Fruit fly (Drosophila melanogaster) whole organism, embryonic: Measurements from ENCODE around the gene kirre.

Experiments
- Bgb ChIP-seq: fragments of 200-800 bp; sonication (Bioruptor generic); IDR thresholded peaks from 2 replicates; pipeline ENCODE4 v1.3.6; 2022; ENCODE audit warnings: missing biosample characterization, missing genetic modification characterization; ENCODE audit not compliant: partially characterized antibody
- CG12744 ChIP-seq: fragments of 200-800 bp; sonication (Bioruptor generic); optimal IDR thresholded peaks from 2 replicates; lab custom pipeline; 2016; ENCODE audit warnings: missing biosample characterization, missing genetic modification characterization
- CG13287 ChIP-seq: fragments of 200-800 bp; sonication (Bioruptor generic); IDR thresholded peaks from 2 replicates; pipeline ENCODE4 v1.3.6; 2022; ENCODE audit warnings: missing biosample characterization, missing genetic modification characterization; ENCODE audit not compliant: partially characterized antibody
- CG13894 ChIP-seq: fragments of 200-800 bp; sonication (Bioruptor generic); optimal IDR thresholded peaks from 3 replicates; lab custom pipeline; 2018; ENCODE audit warnings: missing biosample characterization, mild to moderate bottlenecking, missing genetic modification characterization, moderate library complexity
- CG14667 ChIP-seq: fragments of 200-800 bp; sonication (Bioruptor generic); IDR thresholded peaks from 2 replicates; pipeline ENCODE4 v1.3.6; 2022; ENCODE audit warnings: missing biosample characterization, missing genetic modification characterization
- CG16813 ChIP-seq: fragments of 200-800 bp; sonication (Bioruptor generic); IDR thresholded peaks from 3 replicates; pipeline ENCODE4 v1.3.6; 2022; ENCODE audit warnings: missing biosample characterization, missing genetic modification characterization; ENCODE audit not compliant: partially characterized antibody
- CG17612 ChIP-seq: fragments of 200-800 bp; sonication (Bioruptor generic); IDR thresholded peaks from 2 replicates; pipeline ENCODE4 v1.3.6; 2022; ENCODE audit warnings: missing biosample characterization, missing genetic modification characterization
- CG17829 ChIP-seq: fragments of 200-800 bp; optimal IDR thresholded peaks from 2 replicates; lab custom pipeline; 2019; ENCODE audit warnings: missing biosample characterization, mild to moderate bottlenecking, missing genetic modification characterization, moderate library complexity
- CG18476 ChIP-seq: fragments of 200-800 bp; sonication (Bioruptor generic); optimal IDR thresholded peaks from 2 replicates; lab custom pipeline; 2016; ENCODE audit warnings: missing biosample characterization, mild to moderate bottlenecking, missing genetic modification characterization
- CG2199 ChIP-seq: fragments of 200-800 bp; sonication (Bioruptor generic); IDR thresholded peaks from 3 replicates; pipeline ENCODE4 v1.3.6; 2022; ENCODE audit warnings: missing biosample characterization, missing genetic modification characterization
- CG33213 ChIP-seq: fragments of 200-800 bp; sonication (Bioruptor generic); optimal IDR thresholded peaks from 3 replicates; lab custom pipeline; 2016; ENCODE audit warnings: missing biosample characterization, missing genetic modification characterization
- CG34224 ChIP-seq: fragments of 200-800 bp; sonication (Bioruptor generic); IDR thresholded peaks from 3 replicates; pipeline ENCODE4 v1.3.6; 2022; ENCODE audit warnings: missing biosample characterization, missing genetic modification characterization; ENCODE audit not compliant: partially characterized antibody
- CG42726 ChIP-seq: fragments of 200-800 bp; sonication (Bioruptor generic); IDR thresholded peaks from 2 replicates; pipeline ENCODE4 v1.3.6; 2022; ENCODE audit warnings: missing biosample characterization, missing genetic modification characterization; ENCODE audit not compliant: partially characterized antibody
- CG4854 ChIP-seq: fragments of 200-800 bp; sonication (Bioruptor generic); optimal IDR thresholded peaks from 2 replicates; lab custom pipeline; 2016; ENCODE audit warnings: missing biosample characterization, missing genetic modification characterization, inconsistent platforms
- CrebB ChIP-seq: fragments of 200-800 bp; sonication (Bioruptor generic); optimal IDR thresholded peaks from 3 replicates; lab custom pipeline; 2018; ENCODE audit warnings: missing biosample characterization, mild to moderate bottlenecking, missing genetic modification characterization
- Dfd ChIP-seq, 2 experiments: fragments of >200 bp; optimal IDR thresholded peaks; 2 replicates each; lab custom pipeline; 2017; ENCODE audit warnings: missing biosample characterization in 2 of 2, missing genetic modification characterization in 2 of 2
- Dip2 ChIP-seq: fragments of 200-800 bp; sonication (Bioruptor generic); IDR thresholded peaks from 2 replicates; pipeline ENCODE4 v1.3.6; 2022; ENCODE audit warnings: missing biosample characterization, missing genetic modification characterization
- Dll ChIP-seq: fragments of 200-800 bp; sonication (Bioruptor generic); IDR thresholded peaks from 4 replicates; pipeline ENCODE4 v1.3.6; 2022; ENCODE audit warnings: missing biosample characterization, missing genetic modification characterization; ENCODE audit not compliant: partially characterized antibody
- Dref ChIP-seq: fragments of 200-800 bp; sonication (Bioruptor generic); IDR thresholded peaks from 2 replicates; pipeline ENCODE4 v1.3.6; 2022; ENCODE audit warnings: missing biosample characterization, missing genetic modification characterization
- Elba2 ChIP-seq: fragments of 200-800 bp; sonication (Bioruptor generic); optimal IDR thresholded peaks from 3 replicates; lab custom pipeline; 2016; ENCODE audit warnings: missing biosample characterization, missing genetic modification characterization
- Fer3 ChIP-seq: fragments of 200-800 bp; sonication (Bioruptor generic); optimal IDR thresholded peaks from 2 replicates; lab custom pipeline; 2018; ENCODE audit warnings: missing biosample characterization, mild to moderate bottlenecking, missing genetic modification characterization, moderate library complexity
- HLH54F ChIP-seq: fragments of 200-800 bp; sonication (Bioruptor generic); optimal IDR thresholded peaks from 3 replicates; lab custom pipeline; 2016; ENCODE audit warnings: missing biosample characterization, missing genetic modification characterization
- MESR4 ChIP-seq: fragments of 200-800 bp; sonication (Bioruptor generic); optimal IDR thresholded peaks from 2 replicates; lab custom pipeline; 2018; ENCODE audit warnings: missing biosample characterization, mild to moderate bottlenecking, missing genetic modification characterization, moderate library complexity
- Med ChIP-seq: fragments of 200-800 bp; sonication (Bioruptor generic); peaks from one replicate; lab custom pipeline; 2016; ENCODE audit warnings: missing biosample characterization, missing genetic modification characterization, mild to moderate bottlenecking, inconsistent platforms, moderate library complexity
- Mrtf ChIP-seq: fragments of 200-800 bp; sonication (Bioruptor generic); IDR thresholded peaks from 3 replicates; pipeline ENCODE4 v1.3.6; 2022; ENCODE audit warnings: missing biosample characterization, missing genetic modification characterization
- Opbp ChIP-seq: fragments of 200-800 bp; sonication (Bioruptor generic); IDR thresholded peaks from 3 replicates; pipeline ENCODE4 v1.3.6; 2022; ENCODE audit warnings: missing biosample characterization, missing genetic modification characterization; ENCODE audit not compliant: partially characterized antibody
- Sry-δ ChIP-seq: fragments of 200-800 bp; sonication (Bioruptor generic); optimal IDR thresholded peaks from 2 replicates; lab custom pipeline; 2016; ENCODE audit warnings: missing biosample characterization, missing genetic modification characterization
- ato ChIP-seq: fragments of 200-800 bp; sonication (Bioruptor generic); IDR thresholded peaks from 2 replicates; pipeline ENCODE4 v1.3.6; 2022; ENCODE audit warnings: missing biosample characterization, missing genetic modification characterization; ENCODE audit not compliant: partially characterized antibody
- bbx ChIP-seq: fragments of 200-800 bp; sonication (Bioruptor generic); IDR thresholded peaks from 2 replicates; pipeline ENCODE4 v1.3.6; 2022; ENCODE audit warnings: missing biosample characterization, missing genetic modification characterization; ENCODE audit not compliant: partially characterized antibody
- dan ChIP-seq: fragments of 200-800 bp; sonication (Bioruptor generic); IDR thresholded peaks from 2 replicates; pipeline ENCODE4 v1.3.6; 2022; ENCODE audit warnings: missing biosample characterization, missing genetic modification characterization
- dmrt11E ChIP-seq: fragments of 200-800 bp; sonication (Bioruptor generic); optimal IDR thresholded peaks from 3 replicates; lab custom pipeline; 2018; ENCODE audit warnings: missing biosample characterization, mild to moderate bottlenecking, missing genetic modification characterization, moderate library complexity
- grn ChIP-seq: fragments of 200-800 bp; sonication (Bioruptor generic); optimal IDR thresholded peaks from 3 replicates; lab custom pipeline; 2017; ENCODE audit warnings: missing biosample characterization, missing genetic modification characterization
- gsb ChIP-seq: fragments of 200-800 bp; sonication (Bioruptor generic); IDR thresholded peaks from 2 replicates; pipeline ENCODE4 v1.3.6; 2022; ENCODE audit warnings: missing biosample characterization, missing genetic modification characterization
- insv ChIP-seq, 2 experiments: fragments of 200-800 bp; sonication (Bioruptor generic); optimal IDR thresholded peaks; 3 replicates each; lab custom pipeline; 2016 to 2018; ENCODE audit warnings: missing biosample characterization in 2 of 2, missing genetic modification characterization in 2 of 2
- lilli ChIP-seq: fragments of 200-800 bp; sonication (Bioruptor generic); optimal IDR thresholded peaks from 3 replicates; lab custom pipeline; 2016; ENCODE audit warnings: missing biosample characterization, missing genetic modification characterization
- org-1 ChIP-seq: fragments of 200-800 bp; sonication (Bioruptor generic); optimal IDR thresholded peaks from 2 replicates; lab custom pipeline; 2017; ENCODE audit warnings: missing biosample characterization, missing genetic modification characterization
- pho ChIP-seq: fragments of 200-800 bp; sonication (Bioruptor generic); optimal IDR thresholded peaks from 2 replicates; lab custom pipeline; 2016; ENCODE audit warnings: missing biosample characterization, missing genetic modification characterization
- pzg ChIP-seq: fragments of 200-800 bp; sonication (Bioruptor generic); optimal IDR thresholded peaks from 3 replicates; lab custom pipeline; 2018; ENCODE audit warnings: missing biosample characterization, mild to moderate bottlenecking, missing genetic modification characterization, moderate library complexity
- sens ChIP-seq: fragments of 200-800 bp; sonication (Bioruptor generic); peaks from one replicate; lab custom pipeline; 2016; ENCODE audit warnings: missing biosample characterization, missing genetic modification characterization
- sna ChIP-seq: fragments of 200-800 bp; sonication (Bioruptor generic); IDR thresholded peaks from 2 replicates; pipeline ENCODE4 v1.3.6; 2022; ENCODE audit warnings: missing biosample characterization, missing genetic modification characterization; ENCODE audit not compliant: partially characterized antibody
- so ChIP-seq: fragments of 200-800 bp; sonication (Bioruptor generic); IDR thresholded peaks from 3 replicates; pipeline ENCODE4 v1.3.6; 2022; ENCODE audit warnings: missing biosample characterization, missing genetic modification characterization
- sqz ChIP-seq: fragments of 200-800 bp; sonication (Bioruptor generic); optimal IDR thresholded peaks from 3 replicates; lab custom pipeline; 2018; ENCODE audit warnings: missing biosample characterization, mild to moderate bottlenecking, missing genetic modification characterization
- stwl ChIP-seq: fragments of 200-800 bp; sonication (Bioruptor generic); optimal IDR thresholded peaks from 3 replicates; lab custom pipeline; 2018; ENCODE audit warnings: missing biosample characterization, mild to moderate bottlenecking, missing genetic modification characterization, moderate library complexity
- sug ChIP-seq: fragments of 200-800 bp; optimal IDR thresholded peaks from 2 replicates; lab custom pipeline; 2019; ENCODE audit warnings: missing biosample characterization, mild to moderate bottlenecking, missing genetic modification characterization, moderate library complexity
- tap ChIP-seq: fragments of 200-800 bp; optimal IDR thresholded peaks from 3 replicates; lab custom pipeline; 2019; ENCODE audit warnings: missing biosample characterization, mild to moderate bottlenecking, missing genetic modification characterization, moderate library complexity
- unc-4 ChIP-seq: fragments of 200-800 bp; sonication (Bioruptor generic); IDR thresholded peaks from 2 replicates; pipeline ENCODE4 v1.3.6; 2022; ENCODE audit warnings: missing biosample characterization, missing genetic modification characterization; ENCODE audit not compliant: partially characterized antibody
- unpg ChIP-seq: fragments of 200-800 bp; sonication (Bioruptor generic); optimal IDR thresholded peaks from 3 replicates; lab custom pipeline; 2018; ENCODE audit warnings: missing biosample characterization, mild to moderate bottlenecking, missing genetic modification characterization, moderate library complexity
- vnd ChIP-seq: fragments of 200-800 bp; sonication (Bioruptor generic); IDR thresholded peaks from 3 replicates; pipeline ENCODE4 v1.3.6; 2022; ENCODE audit warnings: missing biosample characterization, missing genetic modification characterization; ENCODE audit not compliant: partially characterized antibody
- vvl ChIP-seq: fragments of 200-800 bp; sonication (Bioruptor generic); IDR thresholded peaks from 2 replicates; pipeline ENCODE4 v1.3.6; 2022; ENCODE audit warnings: missing biosample characterization, missing genetic modification characterization
- zfh2 ChIP-seq: fragments of 200-800 bp; sonication (Bioruptor generic); optimal IDR thresholded peaks from 2 replicates; lab custom pipeline; 2016; ENCODE audit warnings: missing biosample characterization, missing genetic modification characterization

The kirre gene

dm6 chrX:2949114-2949513, 208.9 kb downstream of the kirre start (continued):
- TF ChIP-seq Mrtf (GFP tag; lab: Robert Waterston, UW) (no peak), CG13894 (tag; lab: Kevin White, UChicago) (peak; percentile 9), MESR4 (GFP tag; lab: Kevin White, UChicago) (no peak), ato (GFP tag; lab: Robert Waterston, UW) (peak; percentile 30; the same call in 1 of the 2 replicates), dmrt11E (no peak), unc-4 (GFP tag; lab: Robert Waterston, UW) (peak; percentile 70), Sry-δ (GFP tag; lab: Kevin White, UChicago) (peak; percentile 29), CG13287 (GFP tag; lab: Robert Waterston, UW) (peak; percentile 83), Bgb (GFP tag; lab: Robert Waterston, UW) (peak; percentile 72), Dip2 (GFP tag; lab: Robert Waterston, UW) (peak; percentile 92), org-1 (GFP tag; lab: Kevin White, UChicago) (no peak), sqz (GFP tag; lab: Kevin White, UChicago) (no peak), zfh2 (GFP tag; lab: Kevin White, UChicago) (no peak), CG34224 (peak; percentile 62; the same call in 2 of the 3 replicates), tap (tag; lab: Kevin White, UChicago) (peak; percentile 28), bbx (GFP tag; lab: Robert Waterston, UW) (peak; percentile 80), CG42726 (GFP tag; lab: Robert Waterston, UW) (no peak), pho (no peak), sens (GFP tag; lab: Kevin White, UChicago) (peak; percentile 78), vvl (GFP tag; lab: Robert Waterston, UW) (no peak), CG33213 (no peak), CG17612 (GFP tag; lab: Robert Waterston, UW) (no peak), CG17829 (tag; lab: Kevin White, UChicago) (no peak), insv (GFP tag; optimal IDR thresholded peaks at IDR 0.05; lab: Kevin White, UChicago) (peak; percentile 3 to 96), pzg (peak; percentile 7), HLH54F (GFP tag; lab: Kevin White, UChicago) (no peak), Med (peak; percentile 62), stwl (tag; lab: Kevin White, UChicago) (peak; percentile 77), gsb (GFP tag; lab: Robert Waterston, UW) (no peak), Dll (GFP tag; lab: Robert Waterston, UW) (peak; percentile 73), lilli (GFP tag; lab: Kevin White, UChicago) (no peak), CG14667 (GFP tag; lab: Robert Waterston, UW) (no peak), unpg (GFP tag; lab: Kevin White, UChicago) (no peak), CrebB (tag; lab: Kevin White, UChicago) (no peak), CG2199 (0 out of 3 replicates have a peak, but pooled peaks have one; percentile 12), sug (tag; lab: Kevin White, UChicago) (peak; percentile 1), sna (GFP tag; lab: Robert Waterston, UW) (peak; percentile 43), vnd (peak; percentile 41; the same call in 1 of the 3 replicates), CG18476 (GFP tag; lab: Kevin White, UChicago) (no peak), dan (GFP tag; lab: Robert Waterston, UW) (no peak), CG4854 (GFP tag; lab: Kevin White, UChicago) (no peak), grn (GFP tag; lab: Kevin White, UChicago) (peak; percentile 61), CG12744 (GFP tag; lab: Kevin White, UChicago) (no peak), Opbp (peak; percentile 67; the same call in 2 of the 3 replicates), Dfd (GFP tag; optimal IDR thresholded peaks at IDR 0.05; lab: Kevin White, UChicago) (no peak), Elba2 (GFP tag; lab: Kevin White, UChicago) (no peak), CG16813 (peak; percentile 76), Fer3 (tag; lab: Kevin White, UChicago) (no peak), so (GFP tag; lab: Robert Waterston, UW) (peak; percentile 66; the same call in 2 of the 3 replicates), Dref (GFP tag; lab: Robert Waterston, UW) (peak; percentile 48)
